Fruit fly (Drosophila melanogaster): ENCODE data around the gene GCS1.
A peak's percentile ranks its signal among the peaks of the same experiment; 100 is the strongest.

Gene GCS1

dm6 chrX:11348829-11349228 is 1.0 kb upstream of the GCS1 start, which contains the start of gene CG1738 (continued):
- TF ChIP-seq CG3281 (GFP tag; optimal IDR thresholded peaks at IDR 0.05) (no peak), tx (GFP tag; optimal IDR thresholded peaks at IDR 0.05) (no peak), Sox100B (GFP tag; optimal IDR thresholded peaks at IDR 0.05) (no peak), ham (GFP tag; IDR thresholded peaks at IDR 0.05) (no peak), CG6689 (GFP tag; IDR thresholded peaks at IDR 0.05) (peak; percentile 100), CG2129 (GFP tag; IDR thresholded peaks at IDR 0.05; ENCODE audit: partially characterized antibody) (no peak), salm (tag; optimal IDR thresholded peaks at IDR 0.05) (no peak), pzg (GFP tag; optimal IDR thresholded peaks at IDR 0.05) (peak; percentile 47), CG33213 (GFP tag; optimal IDR thresholded peaks at IDR 0.05) (no peak), sim (GFP tag; IDR thresholded peaks at IDR 0.05) (no peak), dysf (GFP tag; IDR thresholded peaks at IDR 0.05) (0 out of 3 replicates have a peak, but pooled peaks have one; percentile 45), Eip74EF (GFP tag; optimal IDR thresholded peaks at IDR 0.05) (no peak), CG9437 (GFP tag; optimal IDR thresholded peaks at IDR 0.05) (no peak), Spps (tag; optimal IDR thresholded peaks at IDR 0.05) (no peak), CG8388 (GFP tag; optimal IDR thresholded peaks at IDR 0.05) (peak; percentile 7), BtbVII (GFP tag; optimal IDR thresholded peaks at IDR 0.05) (no peak), CG17829 (tag; optimal IDR thresholded peaks at IDR 0.05) (peak; percentile 14), Deaf1 (tag; optimal IDR thresholded peaks at IDR 0.05) (no peak), CG10274 (GFP tag; optimal IDR thresholded peaks at IDR 0.05) (no peak), wor (GFP tag; IDR thresholded peaks at IDR 0.05) (no peak), Six4 (GFP tag; optimal IDR thresholded peaks at IDR 0.05) (no peak), CG14014 (GFP tag; IDR thresholded peaks at IDR 0.05) (no peak), odd (GFP tag; optimal IDR thresholded peaks at IDR 0.05) (no peak), knrl (GFP tag; IDR thresholded peaks at IDR 0.05; ENCODE audit: partially characterized antibody) (no peak), grn (GFP tag; optimal IDR thresholded peaks at IDR 0.05) (no peak), CG7271 (tag; optimal IDR thresholded peaks at IDR 0.05) (no peak), CG15479 (GFP tag; optimal IDR thresholded peaks at IDR 0.05) (no peak), CG4617 (GFP tag; optimal IDR thresholded peaks at IDR 0.05; ENCODE audit: borderline replicate concordance) (peak; percentile 14), CG1792 (GFP tag; optimal IDR thresholded peaks at IDR 0.05) (no peak), CG2712 (tag; optimal IDR thresholded peaks at IDR 0.05) (peak; percentile 38), Hsf (GFP tag; optimal IDR thresholded peaks at IDR 0.05) (peak; percentile 16), Lhr (GFP tag; optimal IDR thresholded peaks at IDR 0.05) (no peak), HLH54F (GFP tag; optimal IDR thresholded peaks at IDR 0.05) (no peak), lilli (GFP tag; optimal IDR thresholded peaks at IDR 0.05) (no peak), stwl (tag; optimal IDR thresholded peaks at IDR 0.05) (peak; percentile 13), CG6683 (GFP tag; optimal IDR thresholded peaks at IDR 0.05) (no peak), pho (GFP tag; optimal IDR thresholded peaks at IDR 0.05) (no peak), dm (GFP tag; optimal IDR thresholded peaks at IDR 0.05) (peak; percentile 60), Abd-B (GFP tag; optimal IDR thresholded peaks at IDR 0.05) (peak; percentile 3), chn (GFP tag; optimal IDR thresholded peaks at IDR 0.05) (no peak), CG13123 (GFP tag; optimal IDR thresholded peaks at IDR 0.05) (no peak), gfzf (GFP tag; optimal IDR thresholded peaks at IDR 0.05) (peak; percentile 71), H2.0 (GFP tag; IDR thresholded peaks at IDR 0.05) (no peak), NK7.1 (GFP tag; optimal IDR thresholded peaks at IDR 0.05) (no peak), CG6854 (GFP tag; optimal IDR thresholded peaks at IDR 0.05) (no peak), fd3F (GFP tag; optimal IDR thresholded peaks at IDR 0.05) (no peak), CG3726 (GFP tag; IDR thresholded peaks at IDR 0.05) (no peak), Fer3 (tag; optimal IDR thresholded peaks at IDR 0.05) (no peak), CG17328 (GFP tag; IDR thresholded peaks at IDR 0.05) (no peak), CG17568 (GFP tag; optimal IDR thresholded peaks at IDR 0.05) (no peak), Mes4 (GFP tag; optimal IDR thresholded peaks at IDR 0.05) (no peak)
